Worm (Caenorhabditis elegans) whole organism, late embryonic: Measurements from ENCODE around the gene atz-1.

Source experiments
- Y22D7AL.16 ChIP-seq: sonication (generic microtip); optimal IDR thresholded peaks from 2 replicates; lab custom pipeline; 2016; ENCODE audit warnings: missing genetic modification characterization, missing compliant biosample characterization
- ama-1 ChIP-seq: fragments of 150-350 bp; optimal IDR thresholded peaks from 2 replicates; lab custom pipeline; 2014
- nhr-11 ChIP-seq: fragments of 150-350 bp; optimal IDR thresholded peaks from 2 replicates; lab custom pipeline; 2014; ENCODE audit warnings: missing biosample characterization, missing genetic modification characterization
- pag-3 ChIP-seq: sonication (generic microtip); optimal IDR thresholded peaks from 2 replicates; lab custom pipeline; 2016; ENCODE audit warnings: missing compliant biosample characterization, missing genetic modification characterization, borderline replicate concordance
- pha-4 ChIP-seq: fragments of 150-350 bp; optimal IDR thresholded peaks from 2 replicates; lab custom pipeline; 2018; ENCODE audit warnings: missing biosample characterization, missing genetic modification reagents, missing genetic modification characterization
- unc-55 ChIP-seq: sonication (generic microtip); optimal IDR thresholded peaks from 2 replicates; lab custom pipeline; 2017; ENCODE audit warnings: missing biosample characterization, missing genetic modification reagents, missing genetic modification characterization

DNA sequence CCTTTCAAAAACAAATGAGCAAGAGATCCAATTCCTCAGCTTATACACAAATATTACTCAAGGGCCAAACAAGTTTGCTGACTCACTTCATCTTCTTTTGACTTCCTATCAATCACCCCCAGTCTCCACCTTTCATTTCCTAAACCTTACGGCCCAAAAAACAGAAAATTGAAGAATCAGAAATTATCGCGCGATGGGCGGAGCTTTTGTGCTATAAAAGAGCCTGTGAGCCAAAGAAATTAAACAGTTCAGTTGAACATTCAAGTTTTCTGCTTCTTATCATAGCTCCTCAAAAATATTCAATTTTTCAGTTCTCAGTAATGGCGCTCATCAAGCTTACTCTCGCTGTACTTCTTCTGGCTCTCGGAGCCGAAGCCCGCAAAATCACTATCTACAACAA is 3.9 kb upstream of the atz-1 start, which contains the start of gene thn-1:
- TF ChIP-seq pha-4 (no peak), nhr-11 (tag; lab: Kevin White, UChicago) (no peak), Y22D7AL.16 (no peak), ama-1 (lab: Kevin White, UChicago) (no peak), pag-3 (tag; lab: Kevin White, UChicago) (no peak), unc-55 (no peak)
